Worm (Caenorhabditis elegans) whole organism, young adult: ENCODE data around the gene E04D5.5.

Source experiments
- B0035.1 ChIP-seq: sonication (generic microtip); optimal IDR thresholded peaks from 2 replicates; lab custom pipeline; 2016; ENCODE audit warnings: missing genetic modification characterization, mild to moderate bottlenecking, missing compliant biosample characterization, missing genotype, missing genetic modification reagents
- C06A6.2 ChIP-seq: fragments of 200-800 bp; sonication (Bioruptor generic); conservative IDR thresholded peaks from 2 replicates; pipeline ENCODE4 v1.3.6; 2022; ENCODE audit warnings: missing genetic modification characterization, missing compliant biosample characterization
- C17E4.6 ChIP-seq: fragments of 200-800 bp; sonication (Bioruptor generic); IDR thresholded peaks from 2 replicates; pipeline ENCODE4 v1.3.6; 2022; ENCODE audit warnings: missing genetic modification reagents, missing genetic modification characterization, missing compliant biosample characterization
- F55B11.4 ChIP-seq: sonication (generic microtip); optimal IDR thresholded peaks from 2 replicates; lab custom pipeline; 2016; ENCODE audit warnings: missing compliant biosample characterization, missing genetic modification characterization, borderline replicate concordance; ENCODE audit not compliant: insufficient read depth
- K11D2.4 ChIP-seq: fragments of 200-800 bp; sonication (Bioruptor generic); IDR thresholded peaks from 2 replicates; pipeline ENCODE4 v1.3.6; 2022; ENCODE audit warnings: missing genetic modification reagents, missing genetic modification characterization, missing compliant biosample characterization
- Y53G8AR.9 ChIP-seq: fragments of 200-800 bp; sonication (Bioruptor generic); conservative IDR thresholded peaks from 2 replicates; pipeline ENCODE4 v1.3.6; 2022; ENCODE audit warnings: missing genetic modification reagents, missing genetic modification characterization, missing compliant biosample characterization
- Y95B8A.8 ChIP-seq: fragments of 200-800 bp; sonication (Bioruptor generic); IDR thresholded peaks from 2 replicates; pipeline ENCODE4 v1.3.6; 2022; ENCODE audit warnings: missing genetic modification reagents, missing genetic modification characterization, missing compliant biosample characterization
- ZK185.1 ChIP-seq: sonication (generic microtip); optimal IDR thresholded peaks from 2 replicates; lab custom pipeline; 2016; ENCODE audit warnings: mild to moderate bottlenecking, missing genetic modification characterization, missing compliant biosample characterization; ENCODE audit not compliant: poor library complexity, severe bottlenecking
- aptf-2 ChIP-seq: fragments of 200-800 bp; sonication (Bioruptor generic); conservative IDR thresholded peaks from 2 replicates; pipeline ENCODE4 v1.3.6; 2022; ENCODE audit warnings: missing genetic modification reagents, missing genetic modification characterization, missing compliant biosample characterization
- athp-1 ChIP-seq: sonication (generic microtip); optimal IDR thresholded peaks from 2 replicates; lab custom pipeline; 2017; ENCODE audit warnings: mild to moderate bottlenecking, missing genetic modification characterization, missing compliant biosample characterization
- attf-3 ChIP-seq: fragments of 200-800 bp; sonication (Bioruptor generic); conservative IDR thresholded peaks from 2 replicates; pipeline ENCODE4 v1.3.6; 2022; ENCODE audit warnings: missing genetic modification reagents, missing genetic modification characterization, missing compliant biosample characterization
- bed-1 ChIP-seq: fragments of 200-800 bp; sonication (Bioruptor generic); IDR thresholded peaks from 2 replicates; pipeline ENCODE4 v1.3.6; 2022; ENCODE audit warnings: missing genetic modification reagents, missing genetic modification characterization, missing compliant biosample characterization
- bed-2 ChIP-seq: fragments of 200-800 bp; sonication (Bioruptor generic); IDR thresholded peaks from 2 replicates; pipeline ENCODE4 v1.3.6; 2022; ENCODE audit warnings: missing genetic modification reagents, missing genetic modification characterization, missing compliant biosample characterization
- ccch-3 ChIP-seq: fragments of 200-800 bp; sonication (Bioruptor generic); optimal IDR thresholded peaks from 2 replicates; lab custom pipeline; 2018; ENCODE audit warnings: mild to moderate bottlenecking, missing genetic modification characterization, missing compliant biosample characterization
- cebp-1 ChIP-seq, 2 experiments: fragments of 200-800 bp in 1 of 2; sonication (Bioruptor generic) in 1 of 2; sonication (generic microtip) in 1 of 2; IDR thresholded peaks in 1 of 2; optimal IDR thresholded peaks in 1 of 2; 2 replicates each; pipeline versions ENCODE4 v1.3.6 to Lab custom; 2017 to 2022; ENCODE audit warnings: missing compliant biosample characterization in 2 of 2, missing genetic modification characterization in 2 of 2, mild to moderate bottlenecking in 1 of 2, missing genetic modification reagents in 1 of 2, moderate library complexity in 1 of 2
- cebp-2 ChIP-seq: fragments of 200-800 bp; sonication (Bioruptor generic); IDR thresholded peaks from 2 replicates; pipeline ENCODE4 v1.3.6; 2022; ENCODE audit warnings: missing genetic modification characterization, missing compliant biosample characterization
- ceh-100 ChIP-seq: fragments of 200-800 bp; sonication (Bioruptor generic); IDR thresholded peaks from 2 replicates; pipeline ENCODE4 v1.3.6; 2022; ENCODE audit warnings: missing genetic modification reagents, missing genetic modification characterization, missing compliant biosample characterization
- ceh-40 ChIP-seq: fragments of 200-800 bp; sonication (Bioruptor generic); IDR thresholded peaks from 2 replicates; pipeline ENCODE4 v1.3.6; 2022; ENCODE audit warnings: missing genetic modification characterization, missing compliant biosample characterization
- ceh-91 ChIP-seq: fragments of 200-800 bp; sonication (Bioruptor generic); IDR thresholded peaks from 2 replicates; pipeline ENCODE4 v1.3.6; 2022; ENCODE audit warnings: missing genetic modification reagents, missing genetic modification characterization, missing compliant biosample characterization
- chd-7 ChIP-seq: sonication (generic microtip); optimal IDR thresholded peaks from 2 replicates; lab custom pipeline; 2016; ENCODE audit warnings: mild to moderate bottlenecking, missing genetic modification characterization, moderate library complexity, missing compliant biosample characterization
- dox-1 ChIP-seq: fragments of 200-800 bp; sonication (Bioruptor generic); IDR thresholded peaks from 2 replicates; pipeline ENCODE4 v1.3.6; 2022; ENCODE audit warnings: missing genetic modification reagents, missing genetic modification characterization, missing compliant biosample characterization
- dpff-1 ChIP-seq: sonication (generic microtip); optimal IDR thresholded peaks from 2 replicates; lab custom pipeline; 2017; ENCODE audit warnings: mild to moderate bottlenecking, missing genetic modification characterization, missing compliant biosample characterization
- dpl-1 ChIP-seq: fragments of 150-350 bp; optimal IDR thresholded peaks from 2 replicates; lab custom pipeline; 2014; ENCODE audit warnings: missing biosample characterization, missing genetic modification reagents, missing genetic modification characterization
- egl-44 ChIP-seq: fragments of 200-800 bp; sonication (Bioruptor generic); IDR thresholded peaks from 2 replicates; pipeline ENCODE4 v1.3.6; 2022; ENCODE audit warnings: missing genetic modification reagents, missing genetic modification characterization, missing compliant biosample characterization
- fkh-3 ChIP-seq: sonication (generic microtip); optimal IDR thresholded peaks from 2 replicates; lab custom pipeline; 2016; ENCODE audit warnings: mild to moderate bottlenecking, missing genetic modification characterization, missing compliant biosample characterization
- hlh-26 ChIP-seq: fragments of 200-800 bp; sonication (Bioruptor generic); conservative IDR thresholded peaks from 2 replicates; pipeline ENCODE4 v1.3.6; 2022; ENCODE audit warnings: missing genetic modification reagents, missing genetic modification characterization, missing compliant biosample characterization
- hmg-1.2 ChIP-seq: fragments of 200-800 bp; sonication (Bioruptor generic); IDR thresholded peaks from 2 replicates; pipeline ENCODE4 v1.3.6; 2022; ENCODE audit warnings: missing genetic modification reagents, missing genetic modification characterization, missing compliant biosample characterization
- hrde-1 ChIP-seq: sonication (generic microtip); optimal IDR thresholded peaks from 2 replicates; lab custom pipeline; 2016; ENCODE audit warnings: missing genetic modification characterization, mild to moderate bottlenecking, missing compliant biosample characterization, moderate library complexity, missing genotype, missing genetic modification reagents, borderline replicate concordance
- lag-1 ChIP-seq: fragments of 200-800 bp; sonication (Bioruptor generic); IDR thresholded peaks from 2 replicates; pipeline ENCODE4 v1.3.6; 2022; ENCODE audit warnings: missing genetic modification reagents, missing genetic modification characterization, missing compliant biosample characterization
- let-526 ChIP-seq: fragments of 200-800 bp; sonication (Bioruptor generic); IDR thresholded peaks from 2 replicates; pipeline ENCODE4 v1.3.6; 2022; ENCODE audit warnings: missing genetic modification reagents, missing genetic modification characterization, missing compliant biosample characterization
- lin-40 ChIP-seq: sonication (generic microtip); optimal IDR thresholded peaks from 2 replicates; lab custom pipeline; 2016; ENCODE audit warnings: missing genetic modification characterization, mild to moderate bottlenecking, missing compliant biosample characterization, missing genotype, missing genetic modification reagents
- lir-1 ChIP-seq: fragments of 200-800 bp; sonication (Bioruptor generic); conservative IDR thresholded peaks from 2 replicates; pipeline ENCODE4 v1.3.6; 2022; ENCODE audit warnings: missing genetic modification reagents, missing genetic modification characterization, missing compliant biosample characterization
- madf-10 ChIP-seq: sonication (generic microtip); optimal IDR thresholded peaks from 2 replicates; lab custom pipeline; 2016; ENCODE audit warnings: mild to moderate bottlenecking, missing genetic modification characterization, missing compliant biosample characterization
- madf-6 ChIP-seq: fragments of 200-800 bp; sonication (Bioruptor generic); IDR thresholded peaks from 2 replicates; pipeline ENCODE4 v1.3.6; 2022; ENCODE audit warnings: missing genetic modification reagents, missing genetic modification characterization, missing compliant biosample characterization
- madf-8 ChIP-seq: fragments of 200-800 bp; sonication (Bioruptor generic); conservative IDR thresholded peaks from 2 replicates; pipeline ENCODE4 v1.3.6; 2022; ENCODE audit warnings: missing genetic modification reagents, missing genetic modification characterization, missing compliant biosample characterization
- mcd-1 ChIP-seq: fragments of 200-800 bp; sonication (Bioruptor generic); IDR thresholded peaks from 2 replicates; pipeline ENCODE4 v1.3.6; 2022; ENCODE audit warnings: missing genetic modification reagents, missing genetic modification characterization, missing compliant biosample characterization
- nfya-1 ChIP-seq: sonication (generic microtip); optimal IDR thresholded peaks from 2 replicates; lab custom pipeline; 2017; ENCODE audit warnings: antibody characterized with exemption, missing compliant biosample characterization, missing genetic modification characterization, borderline replicate concordance; ENCODE audit not compliant: insufficient read depth
- nfyb-1 ChIP-seq: fragments of 200-800 bp; sonication (Bioruptor generic); IDR thresholded peaks from 2 replicates; pipeline ENCODE4 v1.3.6; 2022; ENCODE audit warnings: missing genetic modification reagents, missing genetic modification characterization, missing compliant biosample characterization
- nhr-80 ChIP-seq: sonication (generic microtip); optimal IDR thresholded peaks from 2 replicates; lab custom pipeline; 2016; ENCODE audit warnings: missing genetic modification characterization, missing compliant biosample characterization
- pbrm-1 ChIP-seq: fragments of 200-800 bp; sonication (Bioruptor generic); IDR thresholded peaks from 2 replicates; pipeline ENCODE4 v1.3.6; 2022; ENCODE audit warnings: missing genetic modification reagents, missing genetic modification characterization, missing compliant biosample characterization
- pha-4 ChIP-seq: fragments of 150-350 bp; sonication (generic microtip); optimal IDR thresholded peaks from 2 replicates; lab custom pipeline; 2014; ENCODE audit warnings: missing biosample characterization, missing genetic modification reagents, missing genetic modification characterization
- somi-1 ChIP-seq: fragments of 200-800 bp; sonication (Bioruptor generic); optimal IDR thresholded peaks from 2 replicates; lab custom pipeline; 2018; ENCODE audit warnings: mild to moderate bottlenecking, missing genetic modification characterization, missing compliant biosample characterization
- tbp1 ChIP-seq: fragments of 200-800 bp; sonication (Bioruptor generic); optimal IDR thresholded peaks from 2 replicates; lab custom pipeline; 2018; ENCODE audit warnings: mild to moderate bottlenecking, missing genetic modification characterization, missing compliant biosample characterization
- unc-130 ChIP-seq: sonication (generic microtip); optimal IDR thresholded peaks from 2 replicates; lab custom pipeline; 2016; ENCODE audit warnings: missing genetic modification reagents, missing genetic modification characterization, missing compliant biosample characterization
- xnd-1 ChIP-seq: sonication (generic microtip); optimal IDR thresholded peaks from 2 replicates; lab custom pipeline; 2016; ENCODE audit warnings: missing genotype, missing genetic modification reagents, missing genetic modification characterization, missing compliant biosample characterization
- zfh-2 ChIP-seq: fragments of 200-800 bp; sonication (Bioruptor generic); conservative IDR thresholded peaks from 2 replicates; pipeline ENCODE4 v1.3.6; 2022; ENCODE audit warnings: missing genetic modification reagents, missing genetic modification characterization, missing compliant biosample characterization
- ztf-22 ChIP-seq: fragments of 200-800 bp; sonication (Bioruptor generic); optimal IDR thresholded peaks from 2 replicates; lab custom pipeline; 2018; ENCODE audit warnings: mild to moderate bottlenecking, missing genetic modification characterization, moderate library complexity, missing compliant biosample characterization
- ztf-26 ChIP-seq: sonication (generic microtip); optimal IDR thresholded peaks from 2 replicates; lab custom pipeline; 2017; ENCODE audit warnings: missing genetic modification characterization, missing compliant biosample characterization

E04D5.5 gene

ce11 chrII:10382247-10382646, 28.8 kb upstream of the E04D5.5 start (continued):
- peak; percentile 70 for TF ChIP-seq nhr-80
- no peak for TF ChIP-seq lag-1 (GFP tag; lab: Robert Waterston, UW)
- TF ChIP-seq fkh-3, result no peak
- TF ChIP-seq ceh-100 (GFP tag; lab: Robert Waterston, UW), result no peak
- no peak for TF ChIP-seq lir-1 (GFP tag; lab: Robert Waterston, UW)
- no peak for TF ChIP-seq ceh-40 (GFP tag; lab: Robert Waterston, UW)
- no peak for TF ChIP-seq athp-1
- TF ChIP-seq C06A6.2, result no peak
- TF ChIP-seq cebp-2 (GFP tag; lab: Robert Waterston, UW), result no peak
- TF ChIP-seq mcd-1, result peak; percentile 51; the same call in 1 of the 2 replicates
- peak; percentile 65; the same call in 1 of the 2 replicates for TF ChIP-seq hmg-1.2
- TF ChIP-seq zfh-2, result peak; percentile 81
- TF ChIP-seq dox-1 (GFP tag; lab: Robert Waterston, UW), result peak; percentile 73
- TF ChIP-seq lin-40 (tag; lab: Kevin White, UChicago), result peak; percentile 30
- no peak for TF ChIP-seq Y53G8AR.9 (GFP tag; lab: Robert Waterston, UW)
- TF ChIP-seq xnd-1 (tag; lab: Kevin White, UChicago), result no peak
- 0 out of 2 replicates have a peak, but pooled peaks have one; percentile 11 for TF ChIP-seq pbrm-1
- TF ChIP-seq hrde-1, result no peak
- no peak for TF ChIP-seq ccch-3
- 0 out of 2 replicates have a peak, but pooled peaks have one; percentile 45 for TF ChIP-seq let-526 (GFP tag; lab: Robert Waterston, UW)
- TF ChIP-seq madf-6, result no peak
- TF ChIP-seq madf-8 (GFP tag; lab: Robert Waterston, UW), result no peak
- no peak for TF ChIP-seq ztf-22 (GFP tag; lab: Kevin White, UChicago)
- TF ChIP-seq dpff-1 (tag; lab: Kevin White, UChicago), result no peak
- no peak for TF ChIP-seq bed-1
- TF ChIP-seq hlh-26 (GFP tag; lab: Robert Waterston, UW), result no peak
- TF ChIP-seq tbp1, result peak; percentile 6
- no peak for TF ChIP-seq pha-4
- no peak for TF ChIP-seq F55B11.4 (tag; lab: Kevin White, UChicago)
- TF ChIP-seq ztf-26 (tag; lab: Kevin White, UChicago), result peak; percentile 1
- no peak for TF ChIP-seq B0035.1 (tag; lab: Kevin White, UChicago)
- TF ChIP-seq K11D2.4 (GFP tag; lab: Robert Waterston, UW), result peak; percentile 41; the same call in 1 of the 2 replicates
- no peak for TF ChIP-seq attf-3 (GFP tag; lab: Robert Waterston, UW)
- TF ChIP-seq somi-1 (GFP tag; lab: Kevin White, UChicago), result no peak
- no peak for TF ChIP-seq egl-44
- TF ChIP-seq dpl-1 (GFP tag; lab: Kevin White, UChicago), result no peak
- no peak for TF ChIP-seq C17E4.6 (GFP tag; lab: Robert Waterston, UW)
- TF ChIP-seq nfya-1 (tag; lab: Kevin White, UChicago), result no peak
- TF ChIP-seq bed-2, result no peak
- peak; percentile 51 for TF ChIP-seq chd-7
- TF ChIP-seq cebp-1 (GFP tag; IDR thresholded peaks at IDR 0.05; lab: Robert Waterston, UW), result peak; percentile 31; the same call in 1 of the 2 replicates
- TF ChIP-seq cebp-1 (tag; optimal IDR thresholded peaks at IDR 0.05; lab: Kevin White, UChicago), result peak; percentile 67
- no peak for TF ChIP-seq unc-130 (GFP tag; lab: Kevin White, UChicago)
- no peak for TF ChIP-seq aptf-2 (GFP tag; lab: Robert Waterston, UW)
- TF ChIP-seq Y95B8A.8, result no peak
- TF ChIP-seq madf-10 (tag; lab: Kevin White, UChicago), result no peak
- peak; percentile 11 for TF ChIP-seq ZK185.1 (tag; lab: Kevin White, UChicago)
- no peak for TF ChIP-seq nfyb-1 (GFP tag; lab: Robert Waterston, UW)
- no peak for TF ChIP-seq ceh-91 (GFP tag; lab: Robert Waterston, UW)
